Worm (Caenorhabditis elegans) whole organism, L2 larva: ENCODE data around the gene F58B4.2.

ENCODE experiments used
- Y55F3AM.14 ChIP-seq: fragments of 200-800 bp; sonication (Bioruptor generic); optimal IDR thresholded peaks from 2 replicates; lab custom pipeline; 2018; ENCODE audit warnings: mild to moderate bottlenecking, missing genetic modification characterization, missing compliant biosample characterization
- aly-2 ChIP-seq: fragments of 150-350 bp; optimal IDR thresholded peaks from 2 replicates; lab custom pipeline; 2014; ENCODE audit warnings: missing biosample characterization, missing genetic modification characterization
- ama-1 ChIP-seq: fragments of 150-350 bp; optimal IDR thresholded peaks from 2 replicates; lab custom pipeline; 2018; ENCODE audit warnings: inconsistent platforms
- egl-27 ChIP-seq: sonication (generic microtip); optimal IDR thresholded peaks from 3 replicates; lab custom pipeline; 2017; ENCODE audit warnings: missing biosample characterization, missing genetic modification reagents, missing genetic modification characterization
- lin-39 ChIP-seq: fragments of 150-350 bp; optimal IDR thresholded peaks from 2 replicates; lab custom pipeline; 2014; ENCODE audit warnings: missing biosample characterization, missing genetic modification reagents, missing genetic modification characterization
- nhr-10 ChIP-seq: sonication (generic microtip); optimal IDR thresholded peaks from 2 replicates; lab custom pipeline; 2017; ENCODE audit warnings: missing biosample characterization, missing genetic modification characterization
- nhr-11 ChIP-seq: fragments of 150-350 bp; optimal IDR thresholded peaks from 2 replicates; lab custom pipeline; 2014; ENCODE audit warnings: missing biosample characterization, missing genetic modification characterization
- nhr-237 ChIP-seq: fragments of 150-350 bp; optimal IDR thresholded peaks from 2 replicates; lab custom pipeline; 2014; ENCODE audit warnings: missing biosample characterization, missing genetic modification characterization
- nhr-25 ChIP-seq: fragments of 150-350 bp; sonication (generic microtip); optimal IDR thresholded peaks from 3 replicates; lab custom pipeline; 2014; ENCODE audit warnings: missing biosample characterization, missing genetic modification characterization
- sma-9 ChIP-seq, 2 experiments: fragments of 150-350 bp in 1 of 2; sonication (generic microtip) in 1 of 2; optimal IDR thresholded peaks; 2 replicates each; lab custom pipeline; 2014 to 2016; ENCODE audit warnings: missing genetic modification characterization in 2 of 2, mild to moderate bottlenecking in 1 of 2, missing biosample characterization in 1 of 2, missing compliant biosample characterization in 1 of 2, missing genetic modification reagents in 1 of 2, moderate library complexity in 1 of 2
- ztf-4 ChIP-seq: fragments of 150-350 bp; optimal IDR thresholded peaks from 2 replicates; lab custom pipeline; 2014; ENCODE audit warnings: missing biosample characterization, missing genetic modification characterization

DNA sequence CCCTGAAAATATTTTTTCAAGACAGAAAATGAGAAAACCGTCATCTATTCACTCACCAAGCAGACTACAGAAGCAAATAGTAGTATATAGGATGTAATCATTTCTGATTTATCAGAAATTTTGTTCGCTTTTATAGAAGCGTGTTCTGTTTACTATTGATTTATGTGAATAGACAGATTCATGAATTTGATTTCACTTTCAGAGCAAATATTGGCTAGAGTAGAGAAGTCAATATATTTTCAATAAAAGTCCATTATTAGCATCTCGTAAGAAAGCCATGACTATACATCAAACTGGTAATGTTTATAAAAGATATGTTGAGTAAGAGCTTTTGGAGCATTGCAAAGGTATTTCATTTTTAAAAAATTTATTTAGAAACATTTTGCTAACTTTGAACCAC is 12.9 kb upstream of the F58B4.2 start, which contains the start of gene scvp-1:
- TF ChIP-seq sma-9 (GFP tag; optimal IDR thresholded peaks at IDR 0.05; lab: Kevin White, UChicago): no peak
- TF ChIP-seq sma-9 (tag; optimal IDR thresholded peaks at IDR 0.05; lab: Kevin White, UChicago): no peak
- no peak for TF ChIP-seq aly-2 (tag; lab: Kevin White, UChicago)
- no peak for TF ChIP-seq nhr-11 (tag; lab: Kevin White, UChicago)
- no peak for TF ChIP-seq egl-27
- no peak for TF ChIP-seq Y55F3AM.14 (GFP tag; lab: Kevin White, UChicago)
- TF ChIP-seq ztf-4: no peak
- no peak for TF ChIP-seq ama-1 (lab: Kevin White, UChicago)
- no peak for TF ChIP-seq lin-39
- TF ChIP-seq nhr-237 (tag; lab: Kevin White, UChicago): no peak
- no peak for TF ChIP-seq nhr-10
- TF ChIP-seq nhr-25 (tag; lab: Kevin White, UChicago): no peak
